Worm (Caenorhabditis elegans) whole organism, late embryonic: ENCODE data around the gene C14E2.1.
A peak's percentile ranks its signal among the peaks of the same experiment; 100 is the strongest.

Source experiments
- F13H6.1 ChIP-seq: sonication (generic microtip); optimal IDR thresholded peaks from 2 replicates; lab custom pipeline; 2016; ENCODE audit warnings: missing genetic modification characterization, missing compliant biosample characterization
- K02D7.2 ChIP-seq: sonication (generic microtip); optimal IDR thresholded peaks from 2 replicates; lab custom pipeline; 2017; ENCODE audit warnings: mild to moderate bottlenecking, missing genetic modification characterization, missing compliant biosample characterization
- K09A11.1 ChIP-seq: sonication (generic microtip); optimal IDR thresholded peaks from 2 replicates; lab custom pipeline; 2017; ENCODE audit warnings: antibody characterized with exemption, mild to moderate bottlenecking, missing genetic modification characterization, missing compliant biosample characterization; ENCODE audit not compliant: insufficient read depth
- ama-1 ChIP-seq: fragments of 150-350 bp; optimal IDR thresholded peaks from 2 replicates; lab custom pipeline; 2014
- ceh-18 ChIP-seq: sonication (generic microtip); optimal IDR thresholded peaks from 2 replicates; lab custom pipeline; 2016; ENCODE audit warnings: missing genetic modification characterization, missing compliant biosample characterization
- ceh-19 ChIP-seq: fragments of 200-800 bp; sonication (Bioruptor generic); optimal IDR thresholded peaks from 2 replicates; lab custom pipeline; 2018; ENCODE audit warnings: mild to moderate bottlenecking, missing genetic modification characterization, missing compliant biosample characterization
- ceh-2 ChIP-seq: sonication (generic microtip); optimal IDR thresholded peaks from 2 replicates; lab custom pipeline; 2016; ENCODE audit warnings: missing genotype, missing genetic modification characterization, missing compliant biosample characterization
- ceh-24 ChIP-seq: sonication (generic microtip); optimal IDR thresholded peaks from 2 replicates; lab custom pipeline; 2016; ENCODE audit warnings: mild to moderate bottlenecking, missing genetic modification characterization, missing compliant biosample characterization
- ceh-31 ChIP-seq: sonication (generic microtip); optimal IDR thresholded peaks from 2 replicates; lab custom pipeline; 2016; ENCODE audit warnings: missing genetic modification characterization, missing compliant biosample characterization
- ceh-48 ChIP-seq: sonication (generic microtip); optimal IDR thresholded peaks from 2 replicates; lab custom pipeline; 2016; ENCODE audit warnings: missing genetic modification characterization, inconsistent platforms, missing compliant biosample characterization
- ceh-6 ChIP-seq: fragments of 200-800 bp; sonication (Bioruptor generic); optimal IDR thresholded peaks from 2 replicates; lab custom pipeline; 2018; ENCODE audit warnings: mild to moderate bottlenecking, missing genetic modification characterization, missing compliant biosample characterization
- dmd-4 ChIP-seq: sonication (generic microtip); optimal IDR thresholded peaks from 2 replicates; lab custom pipeline; 2016; ENCODE audit warnings: borderline replicate concordance, missing genetic modification characterization, missing compliant biosample characterization
- elt-2 ChIP-seq: sonication (generic microtip); optimal IDR thresholded peaks from 2 replicates; lab custom pipeline; 2016; ENCODE audit warnings: missing genetic modification reagents, missing genetic modification characterization, missing compliant biosample characterization
- fax-1 ChIP-seq: sonication (generic microtip); optimal IDR thresholded peaks from 2 replicates; lab custom pipeline; 2016; ENCODE audit warnings: missing genotype, missing genetic modification characterization, missing compliant biosample characterization
- fkh-10 ChIP-seq: fragments of 150-350 bp; optimal IDR thresholded peaks from 2 replicates; lab custom pipeline; 2014; ENCODE audit warnings: missing biosample characterization, missing genetic modification reagents, missing genetic modification characterization
- gmeb-2 ChIP-seq: sonication (generic microtip); optimal IDR thresholded peaks from 2 replicates; lab custom pipeline; 2016; ENCODE audit warnings: missing genetic modification characterization, inconsistent platforms, missing compliant biosample characterization
- hlh-15 ChIP-seq: sonication (generic microtip); optimal IDR thresholded peaks from 2 replicates; lab custom pipeline; 2016; ENCODE audit warnings: missing genetic modification characterization, missing compliant biosample characterization
- hlh-30 ChIP-seq: sonication (generic microtip); optimal IDR thresholded peaks from 2 replicates; lab custom pipeline; 2017; ENCODE audit warnings: antibody characterized with exemption, missing genetic modification characterization, missing compliant biosample characterization; ENCODE audit not compliant: insufficient read depth
- hlh-6 ChIP-seq: sonication (generic microtip); optimal IDR thresholded peaks from 2 replicates; lab custom pipeline; 2016; ENCODE audit warnings: missing genotype, missing genetic modification characterization, missing compliant biosample characterization
- lin-11 ChIP-seq: fragments of 200-800 bp; sonication (Bioruptor generic); optimal IDR thresholded peaks from 2 replicates; lab custom pipeline; 2018; ENCODE audit warnings: mild to moderate bottlenecking, missing genetic modification characterization, missing compliant biosample characterization
- madf-2 ChIP-seq: sonication (generic microtip); optimal IDR thresholded peaks from 2 replicates; lab custom pipeline; 2017; ENCODE audit warnings: missing genetic modification characterization, missing compliant biosample characterization
- mec-3 ChIP-seq: sonication (generic microtip); optimal IDR thresholded peaks from 2 replicates; lab custom pipeline; 2016; ENCODE audit warnings: borderline replicate concordance, missing genetic modification characterization, missing compliant biosample characterization
- odd-2 ChIP-seq: sonication (generic microtip); optimal IDR thresholded peaks from 2 replicates; lab custom pipeline; 2017; ENCODE audit warnings: antibody characterized with exemption, mild to moderate bottlenecking, missing genetic modification characterization, missing compliant biosample characterization
- pag-3 ChIP-seq: sonication (generic microtip); optimal IDR thresholded peaks from 2 replicates; lab custom pipeline; 2016; ENCODE audit warnings: missing compliant biosample characterization, missing genetic modification characterization, borderline replicate concordance
- pax-1 ChIP-seq: fragments of 150-350 bp; optimal IDR thresholded peaks from 2 replicates; lab custom pipeline; 2014; ENCODE audit warnings: missing biosample characterization, missing genetic modification characterization
- pha-2 ChIP-seq: sonication (generic microtip); optimal IDR thresholded peaks from 2 replicates; lab custom pipeline; 2017; ENCODE audit warnings: mild to moderate bottlenecking, missing genetic modification characterization, missing compliant biosample characterization
- pros-1 ChIP-seq: fragments of 150-350 bp; optimal IDR thresholded peaks from 2 replicates; lab custom pipeline; 2014; ENCODE audit warnings: missing biosample characterization, missing genetic modification reagents, missing genetic modification characterization
- ref-2 ChIP-seq: sonication (generic microtip); optimal IDR thresholded peaks from 2 replicates; lab custom pipeline; 2016; ENCODE audit warnings: missing genetic modification characterization, missing compliant biosample characterization
- rnt-1 ChIP-seq: sonication (generic microtip); optimal IDR thresholded peaks from 2 replicates; lab custom pipeline; 2016; ENCODE audit warnings: missing genetic modification characterization, missing compliant biosample characterization
- sdc-2 ChIP-seq: sonication (generic microtip); optimal IDR thresholded peaks from 2 replicates; lab custom pipeline; 2016; ENCODE audit warnings: missing genotype, missing genetic modification characterization, missing compliant biosample characterization
- syd-9 ChIP-seq: sonication (generic microtip); optimal IDR thresholded peaks from 2 replicates; lab custom pipeline; 2016; ENCODE audit warnings: mild to moderate bottlenecking, missing genetic modification characterization, moderate library complexity, missing compliant biosample characterization
- tbx-2 ChIP-seq: sonication (generic microtip); optimal IDR thresholded peaks from 2 replicates; lab custom pipeline; 2016; ENCODE audit warnings: missing genetic modification characterization, missing compliant biosample characterization
- tbx-7 ChIP-seq: sonication (generic microtip); optimal IDR thresholded peaks from 2 replicates; lab custom pipeline; 2016; ENCODE audit warnings: missing genotype, missing genetic modification characterization, missing compliant biosample characterization
- ttx-3 ChIP-seq: sonication (generic microtip); optimal IDR thresholded peaks from 2 replicates; lab custom pipeline; 2016; ENCODE audit warnings: missing genetic modification reagents, missing genetic modification characterization, missing compliant biosample characterization
- unc-3 ChIP-seq, 2 experiments: fragments of 200-800 bp in 1 of 2; sonication (Bioruptor generic) in 1 of 2; sonication (generic microtip) in 1 of 2; conservative IDR thresholded peaks in 1 of 2; optimal IDR thresholded peaks in 1 of 2; 2 replicates each; pipeline versions ENCODE4 v1.3.6 to Lab custom; 2016 to 2022; ENCODE audit warnings: missing compliant biosample characterization in 2 of 2, missing genetic modification characterization in 2 of 2, missing genetic modification reagents in 1 of 2
- unc-42 ChIP-seq: sonication (generic microtip); optimal IDR thresholded peaks from 2 replicates; lab custom pipeline; 2016; ENCODE audit warnings: missing genotype, missing genetic modification characterization, missing compliant biosample characterization
- unc-55 ChIP-seq: sonication (generic microtip); optimal IDR thresholded peaks from 2 replicates; lab custom pipeline; 2017; ENCODE audit warnings: missing biosample characterization, missing genetic modification reagents, missing genetic modification characterization
- unc-86 ChIP-seq: sonication (generic microtip); optimal IDR thresholded peaks from 2 replicates; lab custom pipeline; 2016; ENCODE audit warnings: missing genetic modification characterization, missing compliant biosample characterization
- zip-5 ChIP-seq: sonication (generic microtip); optimal IDR thresholded peaks from 2 replicates; lab custom pipeline; 2016; ENCODE audit warnings: missing genetic modification characterization, missing compliant biosample characterization

The C14E2.1 gene

ce11 chrX:1796067-1796466, 30.2 kb upstream of the C14E2.1 start:
- TF ChIP-seq syd-9 (tag; lab: Kevin White, UChicago) = no peak
- no peak for TF ChIP-seq ceh-6 (GFP tag; lab: Kevin White, UChicago)
- no peak for TF ChIP-seq hlh-6 (tag; lab: Kevin White, UChicago)
- TF ChIP-seq ref-2 = no peak
- TF ChIP-seq unc-55 (GFP tag; lab: Kevin White, UChicago) = no peak
- TF ChIP-seq pha-2 (tag; lab: Kevin White, UChicago) = no peak
- TF ChIP-seq tbx-2 = no peak
- TF ChIP-seq K09A11.1 (tag; lab: Kevin White, UChicago) = no peak
- no peak for TF ChIP-seq ceh-31 (tag; lab: Kevin White, UChicago)
- TF ChIP-seq madf-2 (tag; lab: Kevin White, UChicago) = no peak
- no peak for TF ChIP-seq ceh-2 (tag; lab: Kevin White, UChicago)
- TF ChIP-seq dmd-4 (tag; lab: Kevin White, UChicago) = no peak
- no peak for TF ChIP-seq ttx-3

ce11 chrX:1798543-1798942, 27.7 kb upstream of the C14E2.1 start:
- TF ChIP-seq K09A11.1 (tag; lab: Kevin White, UChicago) (no peak), F13H6.1 (tag; lab: Kevin White, UChicago) (no peak), pax-1 (tag; lab: Kevin White, UChicago) (no peak), ref-2 (no peak), pros-1 (tag; lab: Kevin White, UChicago) (no peak), unc-86 (tag; lab: Kevin White, UChicago) (no peak), fkh-10 (GFP tag; lab: Kevin White, UChicago) (no peak), ttx-3 (no peak), ceh-6 (GFP tag; lab: Kevin White, UChicago) (no peak), ama-1 (lab: Kevin White, UChicago) (no peak), unc-3 (GFP tag; conservative IDR thresholded peaks at IDR 0.05; lab: Robert Waterston, UW) (no peak), unc-3 (tag; optimal IDR thresholded peaks at IDR 0.05; lab: Kevin White, UChicago) (no peak), gmeb-2 (no peak), ceh-18 (tag; lab: Kevin White, UChicago) (no peak), syd-9 (tag; lab: Kevin White, UChicago) (no peak), hlh-15 (no peak), fax-1 (tag; lab: Kevin White, UChicago) (no peak), hlh-30 (no peak), ceh-48 (tag; lab: Kevin White, UChicago) (no peak)

- TF ChIP-seq ceh-31 (tag; lab: Kevin White, UChicago) (no peak), sdc-2 (peak; percentile 23)
Measured at ce11 chrX:1800980-1801506, 25.2 kb upstream of the C14E2.1 start, which contains the start of gene C14E2.11. TSS of gene C14E2.11 (plus strand) at chrX:1801456.

- TF ChIP-seq ceh-18 (tag; lab: Kevin White, UChicago) (no peak), elt-2 (tag; lab: Kevin White, UChicago) (no peak), ceh-19 (GFP tag; lab: Kevin White, UChicago) (no peak), lin-11 (tag; lab: Kevin White, UChicago) (no peak), ceh-24 (tag; lab: Kevin White, UChicago) (no peak), mec-3 (tag; lab: Kevin White, UChicago) (no peak), unc-42 (tag; lab: Kevin White, UChicago) (no peak), pax-1 (tag; lab: Kevin White, UChicago) (no peak), rnt-1 (tag; lab: Kevin White, UChicago) (no peak), pag-3 (tag; lab: Kevin White, UChicago) (no peak), unc-3 (GFP tag; conservative IDR thresholded peaks at IDR 0.05; lab: Robert Waterston, UW) (no peak), unc-3 (tag; optimal IDR thresholded peaks at IDR 0.05; lab: Kevin White, UChicago) (no peak), fkh-10 (GFP tag; lab: Kevin White, UChicago) (no peak), zip-5 (tag; lab: Kevin White, UChicago) (no peak), tbx-7 (tag; lab: Kevin White, UChicago) (no peak), K02D7.2 (tag; lab: Kevin White, UChicago) (no peak), pros-1 (tag; lab: Kevin White, UChicago) (no peak), ceh-2 (tag; lab: Kevin White, UChicago) (no peak), odd-2 (tag; lab: Kevin White, UChicago) (no peak)
Measured at ce11 chrX:1811436-1811835, 14.8 kb upstream of the C14E2.1 start, which contains the start of gene C14E2.3. TSS of gene C14E2.3 (minus strand) at chrX:1811536.
